Worm (Caenorhabditis elegans) whole organism, L2 larva: Measurements from ENCODE around the gene set-4.
A peak's percentile ranks its signal among the peaks of the same experiment; 100 is the strongest.

Source experiments
- aly-2 ChIP-seq: fragments of 150-350 bp; optimal IDR thresholded peaks from 2 replicates; lab custom pipeline; 2014; ENCODE audit warnings: missing biosample characterization, missing genetic modification characterization
- ama-1 ChIP-seq: fragments of 150-350 bp; optimal IDR thresholded peaks from 2 replicates; lab custom pipeline; 2018; ENCODE audit warnings: inconsistent platforms
- dmd-4 ChIP-seq: sonication (generic microtip); optimal IDR thresholded peaks from 2 replicates; lab custom pipeline; 2017; ENCODE audit warnings: missing biosample characterization, missing genetic modification characterization
- fos-1 ChIP-seq: fragments of 150-350 bp; optimal IDR thresholded peaks from 2 replicates; lab custom pipeline; 2014; ENCODE audit warnings: missing biosample characterization, missing genetic modification characterization
- snpc-4 ChIP-seq: fragments of 150-350 bp; optimal IDR thresholded peaks from 2 replicates; lab custom pipeline; 2014; ENCODE audit warnings: missing biosample characterization, missing genetic modification characterization
- zag-1 ChIP-seq: fragments of 150-350 bp; optimal IDR thresholded peaks from 2 replicates; lab custom pipeline; 2014; ENCODE audit warnings: missing biosample characterization, missing genetic modification characterization

DNA sequence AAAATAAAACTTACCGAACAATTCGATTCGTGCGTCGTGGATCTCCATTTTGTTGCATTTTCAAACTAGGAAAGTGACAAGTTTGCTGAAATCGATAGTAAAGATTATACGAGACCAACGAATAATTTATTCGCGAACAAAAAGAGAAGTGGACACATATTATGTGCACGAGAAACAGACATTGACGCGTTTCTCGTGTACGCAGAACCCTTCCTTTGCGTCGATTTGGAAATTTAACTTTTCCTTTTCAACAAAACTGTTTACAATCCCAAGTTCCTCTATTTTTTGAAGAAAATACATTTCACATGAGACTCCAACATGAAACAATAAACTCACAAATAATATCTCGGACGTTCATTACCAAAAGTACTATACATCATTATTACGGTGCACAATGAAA is 29.7 kb upstream of the set-4 start, which contains the start of gene K10B2.4:
- TF ChIP-seq aly-2 (no peak), snpc-4 (tag; lab: Kevin White, UChicago) (peak; percentile 46), fos-1 (tag; lab: Kevin White, UChicago) (peak; percentile 44), ama-1 (lab: Kevin White, UChicago) (no peak), zag-1 (tag; lab: Kevin White, UChicago) (no peak), dmd-4 (tag; lab: Kevin White, UChicago) (no peak)
